Worm (Caenorhabditis elegans) whole organism, L3 larva: ENCODE measurements around the gene R03H10.7.

ENCODE experiments used
- ZK546.5 ChIP-seq: sonication (generic microtip); optimal IDR thresholded peaks from 2 replicates; lab custom pipeline; 2017; ENCODE audit warnings: missing biosample characterization, missing genetic modification characterization
- aly-2 ChIP-seq: fragments of 150-350 bp; optimal IDR thresholded peaks from 2 replicates; lab custom pipeline; 2014; ENCODE audit warnings: missing biosample characterization, missing genetic modification characterization
- elt-1 ChIP-seq: fragments of 150-350 bp; optimal IDR thresholded peaks from 2 replicates; lab custom pipeline; 2014; ENCODE audit warnings: missing biosample characterization, missing genetic modification characterization
- jun-1 ChIP-seq: fragments of 150-350 bp; optimal IDR thresholded peaks from 2 replicates; lab custom pipeline; 2014; ENCODE audit warnings: missing biosample characterization, missing genetic modification reagents, missing genetic modification characterization
- ztf-4 ChIP-seq: fragments of 150-350 bp; optimal IDR thresholded peaks from 2 replicates; lab custom pipeline; 2014; ENCODE audit warnings: missing biosample characterization, missing genetic modification characterization

ce11 chrII:4150211-4150610, 28.5 kb downstream of the R03H10.7 start:
- TF ChIP-seq jun-1 (tag; lab: Kevin White, UChicago) = no peak
- no peak for TF ChIP-seq ZK546.5 (tag; lab: Kevin White, UChicago)
- no peak for TF ChIP-seq elt-1 (tag; lab: Kevin White, UChicago)
- TF ChIP-seq aly-2 = no peak
- TF ChIP-seq ztf-4 (tag; lab: Kevin White, UChicago) = no peak
